Fruit fly (Drosophila melanogaster) whole organism, embryonic: Measurements from ENCODE around the gene CG9132.

Experiments
- CG7987 ChIP-seq: fragments of 200-800 bp; sonication (Bioruptor generic); optimal IDR thresholded peaks from 2 replicates; lab custom pipeline; 2018; ENCODE audit warnings: missing biosample characterization, mild to moderate bottlenecking, missing genetic modification characterization, moderate library complexity
- Ets65A ChIP-seq: fragments of 200-800 bp; sonication (Bioruptor generic); peaks from one replicate; lab custom pipeline; 2016; ENCODE audit warnings: missing biosample characterization, missing genetic modification characterization
- Kr ChIP-seq: fragments of 200-800 bp; sonication (Bioruptor generic); optimal IDR thresholded peaks from 2 replicates; lab custom pipeline; 2017; ENCODE audit warnings: missing biosample characterization, mild to moderate bottlenecking, missing genetic modification characterization
- Mad ChIP-seq: fragments of 200-800 bp; sonication (Bioruptor generic); optimal IDR thresholded peaks from 2 replicates; lab custom pipeline; 2016; ENCODE audit warnings: missing biosample characterization, missing genetic modification characterization
- al ChIP-seq: fragments of 200-800 bp; sonication (Bioruptor generic); IDR thresholded peaks from 2 replicates; pipeline ENCODE4 v1.3.6; 2022; ENCODE audit warnings: missing biosample characterization, missing genetic modification characterization
- dm ChIP-seq: fragments of 200-800 bp; sonication (Bioruptor generic); optimal IDR thresholded peaks from 3 replicates; lab custom pipeline; 2016; ENCODE audit warnings: missing biosample characterization, missing genetic modification characterization
- kni ChIP-seq: fragments of 200-800 bp; sonication (Bioruptor generic); optimal IDR thresholded peaks from 3 replicates; lab custom pipeline; 2017; ENCODE audit warnings: mild to moderate bottlenecking, missing biosample characterization, missing genetic modification reagents, missing genetic modification characterization
- pho ChIP-seq: fragments of 200-800 bp; sonication (Bioruptor generic); optimal IDR thresholded peaks from 2 replicates; lab custom pipeline; 2016; ENCODE audit warnings: missing biosample characterization, missing genetic modification characterization
- toy ChIP-seq: fragments of 200-800 bp; sonication (Bioruptor generic); IDR thresholded peaks from 2 replicates; pipeline ENCODE4 v1.3.6; 2022; ENCODE audit warnings: missing biosample characterization, missing genetic modification characterization

DNA sequence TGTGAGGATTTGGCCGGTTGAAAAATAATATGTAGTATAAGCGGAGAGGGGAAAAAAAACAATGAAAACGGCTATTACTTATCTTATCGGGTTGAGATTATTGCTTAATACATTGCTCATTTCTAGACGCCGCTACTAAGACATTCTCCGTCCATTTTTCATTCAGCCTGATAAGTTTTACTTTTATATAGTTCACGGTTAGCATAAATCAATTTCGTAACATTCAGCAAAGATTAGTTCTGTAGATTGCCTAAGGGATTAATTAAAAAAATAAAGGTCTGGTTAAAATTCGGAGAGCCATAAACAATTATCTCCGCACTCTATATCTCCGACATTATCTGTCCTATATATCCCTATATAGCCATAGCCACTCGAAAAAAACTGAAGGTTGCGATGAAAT is 53.0 kb downstream of the CG9132 start:
- TF ChIP-seq pho (GFP tag; lab: Kevin White, UChicago) (no peak), al (GFP tag; lab: Robert Waterston, UW) (no peak), dm (no peak), kni (no peak), Ets65A (GFP tag; lab: Kevin White, UChicago) (no peak), Kr (GFP tag; lab: Kevin White, UChicago) (no peak), toy (GFP tag; lab: Robert Waterston, UW) (no peak), CG7987 (GFP tag; lab: Kevin White, UChicago) (no peak), Mad (GFP tag; lab: Kevin White, UChicago) (no peak)
